Fruit fly (Drosophila melanogaster) whole organism, embryonic: ENCODE results near the gene CG14642.

Experiments
- CG10321 ChIP-seq: fragments of 200-800 bp; sonication (Bioruptor generic); IDR thresholded peaks from 2 replicates; pipeline ENCODE4 v1.3.6; 2022; ENCODE audit warnings: missing biosample characterization, missing genetic modification characterization
- CG10565 ChIP-seq: fragments of 200-800 bp; sonication (Bioruptor generic); optimal IDR thresholded peaks from 3 replicates; lab custom pipeline; 2016; ENCODE audit warnings: missing biosample characterization, mild to moderate bottlenecking, missing genetic modification characterization
- CG11695 ChIP-seq: fragments of 200-800 bp; sonication (Bioruptor generic); IDR thresholded peaks from 3 replicates; pipeline ENCODE4 v1.3.6; 2022; ENCODE audit warnings: missing biosample characterization, missing genetic modification characterization
- CG11696 ChIP-seq: fragments of 200-800 bp; sonication (Bioruptor generic); IDR thresholded peaks from 2 replicates; pipeline ENCODE4 v1.3.6; 2022; ENCODE audit warnings: missing biosample characterization, missing genetic modification characterization
- CG14667 ChIP-seq: fragments of 200-800 bp; sonication (Bioruptor generic); IDR thresholded peaks from 2 replicates; pipeline ENCODE4 v1.3.6; 2022; ENCODE audit warnings: missing biosample characterization, missing genetic modification characterization
- CG15601 ChIP-seq: fragments of 200-800 bp; sonication (Bioruptor generic); optimal IDR thresholded peaks from 3 replicates; lab custom pipeline; 2019; ENCODE audit warnings: missing biosample characterization, mild to moderate bottlenecking, missing genetic modification characterization, moderate library complexity
- CG16815 ChIP-seq: fragments of 200-800 bp; sonication (Bioruptor generic); optimal IDR thresholded peaks from 3 replicates; lab custom pipeline; 2017; ENCODE audit warnings: missing biosample characterization, mild to moderate bottlenecking, missing genetic modification characterization
- CG1792 ChIP-seq: fragments of 200-800 bp; sonication (Bioruptor generic); optimal IDR thresholded peaks from 2 replicates; lab custom pipeline; 2016; ENCODE audit warnings: missing biosample characterization, missing genetic modification characterization
- CG2199 ChIP-seq: fragments of 200-800 bp; sonication (Bioruptor generic); IDR thresholded peaks from 3 replicates; pipeline ENCODE4 v1.3.6; 2022; ENCODE audit warnings: missing biosample characterization, missing genetic modification characterization
- CG30431 ChIP-seq: fragments of 200-800 bp; sonication (Bioruptor generic); optimal IDR thresholded peaks from 2 replicates; lab custom pipeline; 2017; ENCODE audit warnings: missing biosample characterization, missing genetic modification characterization
- CG6654 ChIP-seq: fragments of 200-800 bp; sonication (Bioruptor generic); optimal IDR thresholded peaks from 2 replicates; lab custom pipeline; 2017; ENCODE audit warnings: missing biosample characterization, mild to moderate bottlenecking, missing genetic modification characterization
- CG6813 ChIP-seq: fragments of 200-800 bp; sonication (Bioruptor generic); optimal IDR thresholded peaks from 2 replicates; lab custom pipeline; 2017; ENCODE audit warnings: missing biosample characterization, missing genetic modification characterization, mild to moderate bottlenecking, moderate library complexity, missing genetic modification reagents
- CG7745 ChIP-seq: fragments of 200-800 bp; sonication (Bioruptor generic); optimal IDR thresholded peaks from 2 replicates; lab custom pipeline; 2018; ENCODE audit warnings: missing biosample characterization, mild to moderate bottlenecking, missing genetic modification characterization, moderate library complexity
- CG7786 ChIP-seq: fragments of 200-800 bp; sonication (Bioruptor generic); optimal IDR thresholded peaks from 2 replicates; lab custom pipeline; 2016; ENCODE audit warnings: missing biosample characterization, missing genetic modification characterization
- CG8089 ChIP-seq: fragments of 200-800 bp; sonication (Bioruptor generic); optimal IDR thresholded peaks from 3 replicates; lab custom pipeline; 2016; ENCODE audit warnings: missing biosample characterization, missing genetic modification characterization
- CG8290 ChIP-seq, 3 experiments: fragments of 200-800 bp; sonication (Bioruptor generic); optimal IDR thresholded peaks; 2 replicates each; lab custom pipeline; 2016 to 2019; ENCODE audit warnings: missing biosample characterization in 3 of 3, missing genetic modification characterization in 3 of 3, mild to moderate bottlenecking in 2 of 3, moderate library complexity in 1 of 3
- CG8388 ChIP-seq: fragments of 200-800 bp; sonication (Bioruptor generic); optimal IDR thresholded peaks from 2 replicates; lab custom pipeline; 2019; ENCODE audit warnings: missing biosample characterization, mild to moderate bottlenecking, missing genetic modification characterization, moderate library complexity
- CkIIα-i1 ChIP-seq: fragments of 200-800 bp; sonication (Bioruptor generic); IDR thresholded peaks from 2 replicates; pipeline ENCODE4 v1.3.6; 2022; ENCODE audit warnings: missing biosample characterization, missing genetic modification characterization
- Dad ChIP-seq: fragments of 200-800 bp; sonication (Bioruptor generic); optimal IDR thresholded peaks from 3 replicates; lab custom pipeline; 2016; ENCODE audit warnings: missing biosample characterization, missing genetic modification characterization
- Gug ChIP-seq: fragments of 200-800 bp; sonication (Bioruptor generic); IDR thresholded peaks from 4 replicates; pipeline ENCODE4 v1.3.6; 2022; ENCODE audit warnings: missing biosample characterization, missing genetic modification characterization
- Hr3 ChIP-seq: fragments of 200-800 bp; sonication (Bioruptor generic); optimal IDR thresholded peaks from 3 replicates; lab custom pipeline; 2016; ENCODE audit warnings: missing biosample characterization, missing genetic modification characterization
- Hsf ChIP-seq: fragments of 200-800 bp; sonication (Bioruptor generic); optimal IDR thresholded peaks from 3 replicates; lab custom pipeline; 2016; ENCODE audit warnings: missing biosample characterization, missing genetic modification characterization
- Nf-YB ChIP-seq: fragments of 200-800 bp; sonication (Bioruptor generic); optimal IDR thresholded peaks from 3 replicates; lab custom pipeline; 2019; ENCODE audit warnings: missing biosample characterization, mild to moderate bottlenecking, missing genetic modification characterization, moderate library complexity
- Nf-YC ChIP-seq: fragments of 200-800 bp; optimal IDR thresholded peaks from 3 replicates; lab custom pipeline; 2019; ENCODE audit warnings: missing biosample characterization, mild to moderate bottlenecking, missing genetic modification characterization, moderate library complexity
- Optix ChIP-seq: fragments of 200-800 bp; sonication (Bioruptor generic); IDR thresholded peaks from 3 replicates; pipeline ENCODE4 v1.3.6; 2022; ENCODE audit warnings: missing biosample characterization, missing genetic modification characterization
- Ptx1 ChIP-seq: fragments of 200-800 bp; sonication (Bioruptor generic); IDR thresholded peaks from 2 replicates; pipeline ENCODE4 v1.3.6; 2022; ENCODE audit warnings: missing biosample characterization, missing genetic modification characterization
- Scr ChIP-seq: fragments of 200-800 bp; sonication (Bioruptor generic); IDR thresholded peaks from 2 replicates; pipeline ENCODE4 v1.3.6; 2022; ENCODE audit warnings: missing biosample characterization, missing genetic modification characterization; ENCODE audit not compliant: partially characterized antibody
- Tbp ChIP-seq: fragments of >200 bp; optimal IDR thresholded peaks from 2 replicates; lab custom pipeline; 2018; ENCODE audit warnings: missing biosample characterization, missing genetic modification characterization
- bcd ChIP-seq: fragments of 200-800 bp; sonication (Bioruptor generic); optimal IDR thresholded peaks from 2 replicates; lab custom pipeline; 2017; ENCODE audit warnings: missing biosample characterization, mild to moderate bottlenecking, missing genetic modification characterization
- bowl ChIP-seq: fragments of 200-800 bp; sonication (Bioruptor generic); IDR thresholded peaks from 2 replicates; pipeline ENCODE4 v1.3.6; 2022; ENCODE audit warnings: missing biosample characterization, missing genetic modification characterization
- cas ChIP-seq: fragments of 200-800 bp; sonication (Bioruptor generic); IDR thresholded peaks from 2 replicates; pipeline ENCODE4 v1.3.6; 2022; ENCODE audit warnings: missing biosample characterization, missing genetic modification characterization
- chn ChIP-seq: fragments of 200-800 bp; sonication (Bioruptor generic); optimal IDR thresholded peaks from 2 replicates; lab custom pipeline; 2016; ENCODE audit warnings: missing biosample characterization, missing genetic modification characterization
- corto ChIP-seq: fragments of 200-800 bp; sonication (Bioruptor generic); optimal IDR thresholded peaks from 2 replicates; lab custom pipeline; 2016; ENCODE audit warnings: missing biosample characterization, mild to moderate bottlenecking, missing genetic modification characterization, moderate library complexity
- croc ChIP-seq: fragments of 200-800 bp; sonication (Bioruptor generic); conservative IDR thresholded peaks from 3 replicates; pipeline ENCODE4 v1.3.6; 2022; ENCODE audit warnings: missing biosample characterization, missing genetic modification characterization
- dati ChIP-seq: fragments of 200-800 bp; sonication (Bioruptor generic); IDR thresholded peaks from 2 replicates; pipeline ENCODE4 v1.3.6; 2022; ENCODE audit warnings: missing biosample characterization, missing genetic modification characterization
- dmrt99B ChIP-seq: fragments of 200-800 bp; sonication (Bioruptor generic); optimal IDR thresholded peaks from 2 replicates; lab custom pipeline; 2018; ENCODE audit warnings: missing biosample characterization, mild to moderate bottlenecking, missing genetic modification characterization, moderate library complexity
- ems ChIP-seq: fragments of 200-800 bp; sonication (Bioruptor generic); optimal IDR thresholded peaks from 3 replicates; lab custom pipeline; 2016; ENCODE audit warnings: missing biosample characterization, missing genetic modification characterization
- fd64A ChIP-seq: fragments of 200-800 bp; sonication (Bioruptor generic); optimal IDR thresholded peaks from 3 replicates; lab custom pipeline; 2018; ENCODE audit warnings: missing biosample characterization, mild to moderate bottlenecking, missing genetic modification characterization
- grau ChIP-seq: fragments of 200-800 bp; optimal IDR thresholded peaks from 3 replicates; lab custom pipeline; 2019; ENCODE audit warnings: missing biosample characterization, mild to moderate bottlenecking, missing genetic modification characterization, moderate library complexity
- h ChIP-seq: fragments of >200 bp; optimal IDR thresholded peaks from 2 replicates; lab custom pipeline; 2017
- knrl ChIP-seq: fragments of 200-800 bp; sonication (Bioruptor generic); IDR thresholded peaks from 3 replicates; pipeline ENCODE4 v1.3.6; 2022; ENCODE audit warnings: missing biosample characterization, missing genetic modification characterization; ENCODE audit not compliant: partially characterized antibody
- lmd ChIP-seq: fragments of 200-800 bp; sonication (Bioruptor generic); IDR thresholded peaks from 2 replicates; pipeline ENCODE4 v1.3.6; 2022; ENCODE audit warnings: missing biosample characterization, missing genetic modification characterization
- nerfin-2 ChIP-seq: fragments of 200-800 bp; sonication (Bioruptor generic); IDR thresholded peaks from 2 replicates; pipeline ENCODE4 v1.3.6; 2022; ENCODE audit warnings: missing biosample characterization, missing genetic modification characterization; ENCODE audit not compliant: partially characterized antibody
- odd ChIP-seq: fragments of 200-800 bp; sonication (Bioruptor generic); optimal IDR thresholded peaks from 2 replicates; lab custom pipeline; 2017; ENCODE audit warnings: missing biosample characterization, mild to moderate bottlenecking, missing genetic modification characterization
- pho ChIP-seq: fragments of 200-800 bp; sonication (Bioruptor generic); optimal IDR thresholded peaks from 2 replicates; lab custom pipeline; 2016; ENCODE audit warnings: missing biosample characterization, missing genetic modification characterization
- sd ChIP-seq: fragments of 200-800 bp; sonication (Bioruptor generic); optimal IDR thresholded peaks from 3 replicates; lab custom pipeline; 2018; ENCODE audit warnings: missing biosample characterization, mild to moderate bottlenecking, missing genetic modification characterization, moderate library complexity
- seq ChIP-seq: fragments of 200-800 bp; sonication (Bioruptor generic); IDR thresholded peaks from 2 replicates; pipeline ENCODE4 v1.3.6; 2022; ENCODE audit warnings: missing biosample characterization, missing genetic modification characterization
- sim ChIP-seq: fragments of 200-800 bp; sonication (Bioruptor generic); IDR thresholded peaks from 2 replicates; pipeline ENCODE4 v1.3.6; 2022; ENCODE audit warnings: missing biosample characterization, missing genetic modification characterization
- sna ChIP-seq: fragments of 200-800 bp; sonication (Bioruptor generic); IDR thresholded peaks from 2 replicates; pipeline ENCODE4 v1.3.6; 2022; ENCODE audit warnings: missing biosample characterization, missing genetic modification characterization; ENCODE audit not compliant: partially characterized antibody
- vfl ChIP-seq: fragments of 200-800 bp; sonication (Bioruptor generic); optimal IDR thresholded peaks from 2 replicates; lab custom pipeline; 2016; ENCODE audit warnings: missing biosample characterization, missing genetic modification characterization
- zf30C ChIP-seq: fragments of 200-800 bp; sonication (Bioruptor generic); optimal IDR thresholded peaks from 3 replicates; lab custom pipeline; 2018; ENCODE audit warnings: missing biosample characterization, mild to moderate bottlenecking, missing genetic modification characterization

Gene CG14642

dm6 chr3R:4214038-4214437, 28.5 kb downstream of the CG14642 start (continued):
- TF ChIP-seq ems (GFP tag; lab: Kevin White, UChicago), result peak; percentile 73
- TF ChIP-seq bowl (GFP tag; lab: Robert Waterston, UW), result peak; percentile 64; the same call in 1 of the 2 replicates
- TF ChIP-seq nerfin-2 (GFP tag; lab: Robert Waterston, UW), result no peak
- TF ChIP-seq zf30C, result no peak
- TF ChIP-seq Scr (GFP tag; lab: Robert Waterston, UW), result no peak
- TF ChIP-seq sd (tag; lab: Kevin White, UChicago), result no peak
- peak; percentile 73 for TF ChIP-seq CG30431 (GFP tag; lab: Kevin White, UChicago)
- peak; percentile 70 for TF ChIP-seq grau (tag; lab: Kevin White, UChicago)
- TF ChIP-seq CG11695 (GFP tag; lab: Robert Waterston, UW), result peak; percentile 83; the same call in 2 of the 3 replicates
- peak; percentile 77 for TF ChIP-seq CG8089 (GFP tag; lab: Kevin White, UChicago)
- TF ChIP-seq vfl, result no peak
- TF ChIP-seq seq (GFP tag; lab: Robert Waterston, UW), result peak; percentile 77
- peak; percentile 87 for TF ChIP-seq Gug (GFP tag; lab: Robert Waterston, UW)
- no peak for TF ChIP-seq knrl (GFP tag; lab: Robert Waterston, UW)
- TF ChIP-seq Dad (GFP tag; lab: Kevin White, UChicago), result peak; percentile 72
- peak; percentile 35 for TF ChIP-seq pho (GFP tag; lab: Kevin White, UChicago)
- no peak for TF ChIP-seq cas
- peak; percentile 76 for TF ChIP-seq bcd
- TF ChIP-seq Optix (GFP tag; lab: Robert Waterston, UW), result peak; percentile 87
- TF ChIP-seq CG11696, result peak; percentile 61
- peak; percentile 65; the same call in 1 of the 3 replicates for TF ChIP-seq CG2199 (GFP tag; lab: Robert Waterston, UW)
- TF ChIP-seq corto (GFP tag; lab: Kevin White, UChicago), result no peak
- peak; percentile 46 for TF ChIP-seq CG1792 (GFP tag; lab: Kevin White, UChicago)
- TF ChIP-seq dmrt99B (tag; lab: Kevin White, UChicago), result peak; percentile 91
- TF ChIP-seq CG6654 (GFP tag; lab: Kevin White, UChicago), result peak; percentile 55
- no peak for TF ChIP-seq CG10565 (GFP tag; lab: Kevin White, UChicago)
- TF ChIP-seq CG10321 (GFP tag; lab: Robert Waterston, UW), result peak; percentile 66
- TF ChIP-seq Ptx1, result peak; percentile 94
- no peak for TF ChIP-seq CG8290 (GFP tag; optimal IDR thresholded peaks at IDR 0.05; lab: Kevin White, UChicago)
- peak in 1 of 2 experiments; percentile 95 for TF ChIP-seq CG8290 (tag; optimal IDR thresholded peaks at IDR 0.05; lab: Kevin White, UChicago)
- peak; percentile 35 for TF ChIP-seq fd64A (GFP tag; lab: Kevin White, UChicago)
- TF ChIP-seq odd, result peak; percentile 51
- no peak for TF ChIP-seq Tbp (GFP tag; lab: Kevin White, UChicago)
- peak; percentile 54; the same call in 1 of the 2 replicates for TF ChIP-seq CkIIα-i1 (GFP tag; lab: Robert Waterston, UW)
- peak; percentile 70 for TF ChIP-seq Hr3 (GFP tag; lab: Kevin White, UChicago)
- no peak for TF ChIP-seq sna (GFP tag; lab: Robert Waterston, UW)
- peak; percentile 90 for TF ChIP-seq lmd (GFP tag; lab: Robert Waterston, UW)
- TF ChIP-seq chn (GFP tag; lab: Kevin White, UChicago), result peak; percentile 71
- 0 out of 2 replicates have a peak, but pooled peaks have one; percentile 34 for TF ChIP-seq sim (GFP tag; lab: Robert Waterston, UW)
- TF ChIP-seq CG7786 (GFP tag; lab: Kevin White, UChicago), result peak; percentile 65
- peak; percentile 63 for TF ChIP-seq CG6813 (GFP tag; lab: Kevin White, UChicago)
- peak; percentile 71 for TF ChIP-seq Hsf (GFP tag; lab: Kevin White, UChicago)
- TF ChIP-seq CG15601 (tag; lab: Kevin White, UChicago), result peak; percentile 29
- TF ChIP-seq CG16815 (GFP tag; lab: Kevin White, UChicago), result peak; percentile 42
- TF ChIP-seq Nf-YC (tag; lab: Kevin White, UChicago), result peak; percentile 27
- TF ChIP-seq CG8388 (GFP tag; lab: Kevin White, UChicago), result peak; percentile 62
- peak; percentile 22 for TF ChIP-seq Nf-YB (GFP tag; lab: Kevin White, UChicago)
- TF ChIP-seq CG14667 (GFP tag; lab: Robert Waterston, UW), result peak; percentile 89
- TF ChIP-seq CG7745, result no peak
- TF ChIP-seq dati, result peak; percentile 77
- peak; percentile 74 for TF ChIP-seq croc (GFP tag; lab: Robert Waterston, UW)
- no peak for TF ChIP-seq h
